Worm (Caenorhabditis elegans) whole organism, early embryonic: Measurements from ENCODE around the gene alfa-1.

Experiments used
- B0310.2 ChIP-seq: sonication (generic microtip); optimal IDR thresholded peaks from 2 replicates; lab custom pipeline; 2016; ENCODE audit warnings: mild to moderate bottlenecking, missing genetic modification characterization, missing compliant biosample characterization
- F13C5.2 ChIP-seq: sonication (generic microtip); optimal IDR thresholded peaks from 2 replicates; lab custom pipeline; 2017; ENCODE audit warnings: mild to moderate bottlenecking, missing genetic modification characterization, inconsistent platforms, missing compliant biosample characterization
- aly-1 ChIP-seq: sonication (generic microtip); optimal IDR thresholded peaks from 2 replicates; lab custom pipeline; 2016; ENCODE audit warnings: missing genetic modification characterization, missing compliant biosample characterization
- ama-1 ChIP-seq: fragments of 150-350 bp; optimal IDR thresholded peaks from 2 replicates; lab custom pipeline; 2014
- ceh-13 ChIP-seq: fragments of 200-800 bp; sonication (Bioruptor generic); optimal IDR thresholded peaks from 2 replicates; lab custom pipeline; 2018; ENCODE audit warnings: mild to moderate bottlenecking, missing genetic modification characterization, missing compliant biosample characterization
- ceh-36 ChIP-seq: sonication (generic microtip); optimal IDR thresholded peaks from 2 replicates; lab custom pipeline; 2016; ENCODE audit warnings: missing genetic modification characterization, inconsistent platforms, missing compliant biosample characterization
- ets-7 ChIP-seq: sonication (generic microtip); optimal IDR thresholded peaks from 2 replicates; lab custom pipeline; 2016; ENCODE audit warnings: missing genotype, missing genetic modification characterization, missing compliant biosample characterization
- flt-1 ChIP-seq: fragments of 200-800 bp; sonication (Bioruptor generic); IDR thresholded peaks from 2 replicates; pipeline ENCODE4 v1.3.6; 2022; ENCODE audit warnings: missing genetic modification characterization, missing compliant biosample characterization
- hmbx-1 ChIP-seq: sonication (generic microtip); optimal IDR thresholded peaks from 2 replicates; lab custom pipeline; 2016; ENCODE audit warnings: mild to moderate bottlenecking, missing genetic modification characterization, missing compliant biosample characterization
- hmg-4 ChIP-seq: fragments of 200-800 bp; sonication (Bioruptor generic); optimal IDR thresholded peaks from 2 replicates; lab custom pipeline; 2018; ENCODE audit warnings: mild to moderate bottlenecking, missing genetic modification characterization, missing compliant biosample characterization
- hnd-1 ChIP-seq: sonication (generic microtip); optimal IDR thresholded peaks from 2 replicates; lab custom pipeline; 2016; ENCODE audit warnings: missing genetic modification characterization, missing compliant biosample characterization
- pes-1 ChIP-seq: fragments of 200-800 bp; sonication (Bioruptor generic); IDR thresholded peaks from 2 replicates; pipeline ENCODE4 v1.3.6; 2022; ENCODE audit warnings: missing genetic modification reagents, missing genetic modification characterization, missing compliant biosample characterization
- scrt-1 ChIP-seq: fragments of 200-800 bp; sonication (Bioruptor generic); IDR thresholded peaks from 2 replicates; pipeline ENCODE4 v1.3.6; 2022; ENCODE audit warnings: missing genetic modification characterization, missing compliant biosample characterization
- sea-1 ChIP-seq: fragments of 200-800 bp; sonication (Bioruptor generic); conservative IDR thresholded peaks from 2 replicates; pipeline ENCODE4 v1.3.6; 2022; ENCODE audit warnings: missing genetic modification characterization, missing compliant biosample characterization
- tbx-11 ChIP-seq: fragments of 200-800 bp; sonication (Bioruptor generic); IDR thresholded peaks from 2 replicates; pipeline ENCODE4 v1.3.6; 2022; ENCODE audit warnings: missing genetic modification characterization, missing compliant biosample characterization
- tbx-37 ChIP-seq: fragments of 200-800 bp; sonication (Bioruptor generic); conservative IDR thresholded peaks from 2 replicates; pipeline ENCODE4 v1.3.6; 2022; ENCODE audit warnings: missing genetic modification reagents, missing genetic modification characterization, missing compliant biosample characterization
- tra-4 ChIP-seq: sonication (generic microtip); optimal IDR thresholded peaks from 2 replicates; lab custom pipeline; 2017; ENCODE audit warnings: missing genetic modification characterization, missing compliant biosample characterization

alfa-1 gene

DNA sequence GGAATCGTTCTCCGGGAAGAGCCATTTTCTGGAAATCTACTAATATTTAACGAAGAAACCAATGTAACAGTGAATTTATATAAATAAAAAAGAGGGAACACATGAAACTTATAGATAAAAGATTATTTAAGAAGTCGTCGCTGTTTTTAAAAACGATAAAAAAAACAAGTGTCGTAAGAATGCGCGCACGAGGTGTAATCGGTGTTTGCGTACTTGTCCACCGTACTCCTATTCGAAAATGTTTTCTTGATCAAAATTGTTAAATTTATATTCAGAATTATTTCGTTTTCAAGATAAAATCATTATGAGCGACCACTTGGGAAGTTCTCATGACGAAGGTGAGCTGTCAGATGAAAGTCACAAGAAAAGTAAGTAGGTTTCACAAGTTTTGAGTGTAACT lies 36.7 kb upstream of the alfa-1 start, which contains the start of the genes moa-2 and cdk-11.1:
Gene moa-2 (minus strand): TSS at position 25 of the 400 bp plus-strand sequence.
Gene cdk-11.1 (plus strand): TSS at position 227 of the 400 bp plus-strand sequence.
- TF ChIP-seq ceh-36 (no peak), ama-1 (lab: Kevin White, UChicago) (no peak), hnd-1 (no peak), B0310.2 (tag; lab: Kevin White, UChicago) (no peak), tra-4 (tag; lab: Kevin White, UChicago) (no peak), tbx-11 (GFP tag; lab: Robert Waterston, UW) (no peak), sea-1 (GFP tag; lab: Robert Waterston, UW) (no peak), hmg-4 (no peak), flt-1 (GFP tag; lab: Robert Waterston, UW) (no peak), ceh-13 (no peak), hmbx-1 (tag; lab: Kevin White, UChicago) (no peak), ets-7 (no peak), scrt-1 (GFP tag; lab: Robert Waterston, UW) (no peak), aly-1 (tag; lab: Kevin White, UChicago) (no peak), F13C5.2 (tag; lab: Kevin White, UChicago) (no peak), pes-1 (GFP tag; lab: Robert Waterston, UW) (no peak), tbx-37 (GFP tag; lab: Robert Waterston, UW) (no peak)

DNA sequence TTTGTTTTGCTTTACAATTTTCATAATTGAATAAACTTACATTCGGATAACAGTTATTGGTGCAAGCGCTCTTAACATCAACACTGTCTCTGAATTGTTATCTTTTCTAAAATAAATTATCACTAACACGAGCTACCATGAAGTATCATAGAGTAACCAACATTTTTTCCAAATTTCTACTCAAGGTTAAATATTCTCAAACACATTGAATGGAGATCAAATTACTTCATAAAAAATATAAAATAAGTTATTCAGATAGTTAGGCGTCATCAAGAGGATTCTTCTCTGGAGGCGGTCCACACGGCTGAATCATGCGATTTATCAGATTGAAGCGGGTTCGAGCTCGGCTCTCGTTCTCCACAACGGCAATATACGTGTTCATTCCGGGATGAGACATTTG lies 36.1 kb upstream of the alfa-1 start, which contains the start of gene B0495.5:
Gene B0495.5 (minus strand): TSS at position 101 of the 400 bp plus-strand sequence.
- TF ChIP-seq aly-1 (tag; lab: Kevin White, UChicago) = no peak
- TF ChIP-seq hmg-4 = no peak
- TF ChIP-seq pes-1 (GFP tag; lab: Robert Waterston, UW) = no peak

DNA sequence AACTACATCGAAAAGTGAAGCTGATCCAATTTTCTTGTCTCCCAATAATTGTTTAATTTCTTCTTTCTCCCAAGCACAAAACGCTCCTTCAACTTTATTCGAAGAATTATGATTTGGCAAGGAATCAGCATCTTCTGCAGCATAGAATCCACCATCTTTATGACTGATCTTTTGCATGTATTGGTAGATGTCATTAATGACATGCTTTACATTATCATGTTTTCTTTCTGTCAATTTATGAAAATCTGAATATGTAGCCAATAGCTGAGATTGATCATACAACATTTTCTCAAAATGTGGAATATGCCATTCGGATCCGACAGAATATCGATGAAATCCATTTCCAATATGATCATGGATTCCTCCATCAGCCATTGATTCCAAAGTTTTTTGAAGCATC lies 34.8 kb upstream of the alfa-1 start:
- TF ChIP-seq ets-7 = no peak
- TF ChIP-seq sea-1 (GFP tag; lab: Robert Waterston, UW) = no peak
- TF ChIP-seq ceh-36 = no peak
- no peak for TF ChIP-seq tra-4 (tag; lab: Kevin White, UChicago)
- TF ChIP-seq ceh-13 = no peak
- TF ChIP-seq B0310.2 (tag; lab: Kevin White, UChicago) = no peak
- no peak for TF ChIP-seq F13C5.2 (tag; lab: Kevin White, UChicago)
- no peak for TF ChIP-seq pes-1 (GFP tag; lab: Robert Waterston, UW)
- TF ChIP-seq hnd-1 = no peak
- TF ChIP-seq flt-1 (GFP tag; lab: Robert Waterston, UW) = no peak
- no peak for TF ChIP-seq ama-1 (lab: Kevin White, UChicago)
- no peak for TF ChIP-seq tbx-11 (GFP tag; lab: Robert Waterston, UW)
- no peak for TF ChIP-seq hmg-4

DNA sequence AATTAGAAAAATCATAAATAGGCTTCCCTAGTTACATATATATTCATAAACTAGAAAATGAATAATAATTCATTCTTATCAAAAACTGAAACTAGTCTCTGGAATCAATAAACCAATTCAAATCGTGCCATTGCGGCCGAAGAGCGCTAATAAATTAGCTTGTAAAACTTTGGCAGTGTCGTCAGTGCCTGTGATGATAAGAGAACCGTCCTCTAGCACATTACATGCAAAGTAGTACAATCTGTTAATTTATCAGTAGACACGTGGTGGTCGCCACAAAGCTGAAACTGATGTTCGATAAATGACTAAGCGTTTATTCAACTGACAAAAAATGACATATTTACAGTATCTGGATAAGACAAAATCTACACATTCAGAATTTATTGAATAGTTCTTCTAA lies 33.3 kb upstream of the alfa-1 start:
- TF ChIP-seq ama-1 (lab: Kevin White, UChicago) = no peak
- no peak for TF ChIP-seq tbx-11 (GFP tag; lab: Robert Waterston, UW)
- no peak for TF ChIP-seq B0310.2 (tag; lab: Kevin White, UChicago)
- no peak for TF ChIP-seq hnd-1
- no peak for TF ChIP-seq ets-7
- TF ChIP-seq pes-1 (GFP tag; lab: Robert Waterston, UW) = no peak
- no peak for TF ChIP-seq flt-1 (GFP tag; lab: Robert Waterston, UW)
- no peak for TF ChIP-seq hmg-4
- TF ChIP-seq sea-1 (GFP tag; lab: Robert Waterston, UW) = no peak
- no peak for TF ChIP-seq tra-4 (tag; lab: Kevin White, UChicago)
- TF ChIP-seq hmbx-1 (tag; lab: Kevin White, UChicago) = no peak
- no peak for TF ChIP-seq scrt-1 (GFP tag; lab: Robert Waterston, UW)
- TF ChIP-seq aly-1 (tag; lab: Kevin White, UChicago) = no peak
- no peak for TF ChIP-seq ceh-13
- no peak for TF ChIP-seq tbx-37 (GFP tag; lab: Robert Waterston, UW)
- no peak for TF ChIP-seq F13C5.2 (tag; lab: Kevin White, UChicago)

DNA sequence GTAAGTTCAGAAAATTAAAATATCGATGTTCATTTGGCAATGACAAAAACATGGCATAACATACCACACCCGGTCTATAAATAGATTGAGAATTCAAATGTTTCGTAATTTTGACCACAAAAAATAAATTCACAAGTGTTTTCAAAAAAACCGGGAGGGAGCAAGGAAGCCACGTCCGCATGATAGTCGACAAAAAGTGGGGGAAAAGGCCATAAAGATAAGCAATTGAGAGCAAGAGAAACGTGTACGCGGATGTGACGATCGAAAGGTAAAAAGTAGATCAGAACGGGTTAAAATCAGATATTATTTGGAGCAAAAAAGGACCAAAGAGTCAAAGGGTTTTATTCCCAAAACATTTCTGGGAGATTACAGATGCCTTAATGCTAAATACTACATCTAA lies 32.4 kb upstream of the alfa-1 start:
- TF ChIP-seq hnd-1 = no peak
- no peak for TF ChIP-seq aly-1 (tag; lab: Kevin White, UChicago)
- no peak for TF ChIP-seq F13C5.2 (tag; lab: Kevin White, UChicago)
- no peak for TF ChIP-seq tra-4 (tag; lab: Kevin White, UChicago)
- no peak for TF ChIP-seq sea-1 (GFP tag; lab: Robert Waterston, UW)
- no peak for TF ChIP-seq hmg-4
- no peak for TF ChIP-seq ama-1 (lab: Kevin White, UChicago)
- no peak for TF ChIP-seq tbx-11 (GFP tag; lab: Robert Waterston, UW)
- TF ChIP-seq hmbx-1 (tag; lab: Kevin White, UChicago) = no peak
- TF ChIP-seq ets-7 = no peak
- no peak for TF ChIP-seq B0310.2 (tag; lab: Kevin White, UChicago)

DNA sequence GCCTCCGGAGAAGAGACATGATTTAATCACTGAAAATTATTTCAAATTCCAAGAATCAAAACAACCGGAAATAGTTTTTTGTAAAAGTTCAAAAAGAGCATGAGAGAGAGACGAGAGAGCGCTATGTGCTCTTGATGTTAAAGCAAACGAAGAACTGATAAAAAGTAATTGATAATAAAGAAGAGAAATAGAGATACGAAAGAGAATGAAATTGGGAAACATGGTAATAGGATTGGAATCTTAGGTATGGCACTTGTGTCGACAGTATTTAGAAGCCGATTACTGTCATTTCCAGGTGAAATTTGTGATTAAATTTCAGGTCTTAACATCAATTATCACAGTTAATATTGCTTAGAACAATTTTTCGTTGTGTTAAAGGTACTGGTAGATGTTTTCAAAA lies 31.6 kb upstream of the alfa-1 start, which contains the start of gene nhx-2:
Gene nhx-2 (minus strand): TSS at position 29 of the 400 bp plus-strand sequence.
- no peak for TF ChIP-seq tbx-11 (GFP tag; lab: Robert Waterston, UW)
- TF ChIP-seq ceh-36 = no peak
- TF ChIP-seq flt-1 (GFP tag; lab: Robert Waterston, UW) = no peak
- TF ChIP-seq tbx-37 (GFP tag; lab: Robert Waterston, UW) = no peak
- TF ChIP-seq ets-7 = no peak
- TF ChIP-seq sea-1 (GFP tag; lab: Robert Waterston, UW) = no peak
- no peak for TF ChIP-seq ama-1 (lab: Kevin White, UChicago)
- no peak for TF ChIP-seq hnd-1

DNA sequence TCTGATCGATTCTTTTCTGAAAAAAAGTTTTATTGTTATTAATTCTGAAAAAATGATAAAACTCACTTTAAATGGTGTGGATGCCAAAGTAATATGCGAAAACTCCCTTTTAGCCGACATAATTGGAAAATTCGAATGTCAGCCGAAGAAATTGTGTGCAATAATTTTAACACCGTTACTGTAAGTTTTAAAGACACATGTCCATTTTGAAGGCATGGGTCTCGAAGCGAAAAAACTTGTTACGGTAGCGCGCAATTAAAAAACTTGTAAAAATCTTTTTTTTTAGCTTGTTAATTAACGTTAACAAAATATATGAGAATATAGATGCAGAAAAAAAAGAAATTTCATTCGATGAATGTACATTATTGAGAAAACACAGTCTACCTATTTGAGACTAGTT lies 28.1 kb upstream of the alfa-1 start, which contains the start of gene pid-1:
Gene pid-1 (minus strand): TSS at position 173 of the 400 bp plus-strand sequence.
- no peak for TF ChIP-seq ama-1 (lab: Kevin White, UChicago)

DNA sequence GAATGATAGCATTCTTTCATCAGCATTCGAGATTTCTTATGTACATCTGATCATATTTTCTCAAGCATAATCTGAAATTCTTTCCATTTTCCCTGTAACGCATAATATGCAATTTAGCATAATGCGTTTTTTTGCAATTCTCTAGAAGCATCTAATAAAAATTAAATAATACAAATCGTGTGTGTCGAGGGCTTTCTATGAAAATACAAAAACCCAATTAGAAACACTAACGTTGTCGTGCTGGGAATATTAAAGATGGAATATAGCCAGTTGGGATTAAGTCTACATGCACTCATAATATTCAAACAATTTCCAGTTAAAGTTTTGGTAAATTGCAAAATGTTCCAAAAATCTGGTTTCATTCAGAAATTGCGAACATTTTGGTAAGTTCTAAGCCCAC lies 22.3 kb upstream of the alfa-1 start, which contains the start of gene F18A1.1:
Gene F18A1.1 (plus strand): TSS at position 301 of the 400 bp plus-strand sequence.
- TF ChIP-seq tbx-37 (GFP tag; lab: Robert Waterston, UW) (no peak), tra-4 (tag; lab: Kevin White, UChicago) (no peak), tbx-11 (GFP tag; lab: Robert Waterston, UW) (no peak), sea-1 (GFP tag; lab: Robert Waterston, UW) (no peak), hnd-1 (no peak), ceh-36 (no peak), scrt-1 (GFP tag; lab: Robert Waterston, UW) (no peak), aly-1 (tag; lab: Kevin White, UChicago) (no peak), flt-1 (GFP tag; lab: Robert Waterston, UW) (no peak), B0310.2 (tag; lab: Kevin White, UChicago) (no peak), ama-1 (lab: Kevin White, UChicago) (no peak), F13C5.2 (tag; lab: Kevin White, UChicago) (no peak), pes-1 (GFP tag; lab: Robert Waterston, UW) (no peak)
